Fruit fly (Drosophila melanogaster) whole organism, adult: Measurements from ENCODE around the gene CG1789.

Experiments used
- CG1620 ChIP-seq: fragments of 200-800 bp; sonication (Bioruptor generic); optimal IDR thresholded peaks from 2 replicates; lab custom pipeline; 2016; ENCODE audit warnings: missing biosample characterization, missing genetic modification characterization
- CG33017 ChIP-seq: fragments of 200-800 bp; sonication (Bioruptor generic); optimal IDR thresholded peaks from 2 replicates; lab custom pipeline; 2018; ENCODE audit warnings: missing biosample characterization, mild to moderate bottlenecking, missing genetic modification characterization, moderate library complexity
- Clk ChIP-seq: fragments of 200-800 bp; sonication (Bioruptor generic); optimal IDR thresholded peaks from 2 replicates; lab custom pipeline; 2017; ENCODE audit warnings: missing biosample characterization, missing genetic modification characterization
- bab1 ChIP-seq: fragments of 200-800 bp; sonication (Bioruptor generic); optimal IDR thresholded peaks from 3 replicates; lab custom pipeline; 2019; ENCODE audit warnings: missing biosample characterization, mild to moderate bottlenecking, missing genetic modification characterization, moderate library complexity
- kay ChIP-seq: fragments of 200-800 bp; sonication (Bioruptor generic); peaks from one replicate; lab custom pipeline; 2016; ENCODE audit warnings: missing biosample characterization, missing genetic modification characterization, borderline replicate concordance

- TF ChIP-seq CG1620 (GFP tag; lab: Kevin White, UChicago) (no peak), Clk (no peak), bab1 (no peak), kay (GFP tag; lab: Kevin White, UChicago) (no peak), CG33017 (no peak)
Observed at dm6 chrX:8694823-8695492, 25.4 kb upstream of the CG1789 start.
